Worm (Caenorhabditis elegans) whole organism, late embryonic: ENCODE data around the gene dpy-7.

Source experiments
- F13H6.1 ChIP-seq: sonication (generic microtip); optimal IDR thresholded peaks from 2 replicates; lab custom pipeline; 2016; ENCODE audit warnings: missing genetic modification characterization, missing compliant biosample characterization
- ets-4 ChIP-seq: sonication (generic microtip); optimal IDR thresholded peaks from 2 replicates; lab custom pipeline; 2016; ENCODE audit warnings: missing genetic modification characterization, missing compliant biosample characterization
- gmeb-2 ChIP-seq: sonication (generic microtip); optimal IDR thresholded peaks from 2 replicates; lab custom pipeline; 2016; ENCODE audit warnings: missing genetic modification characterization, inconsistent platforms, missing compliant biosample characterization
- nfya-1 ChIP-seq: sonication (generic microtip); optimal IDR thresholded peaks from 2 replicates; lab custom pipeline; 2017; ENCODE audit warnings: missing genetic modification characterization, mild to moderate bottlenecking, missing compliant biosample characterization, antibody characterized with exemption, moderate library complexity
- odd-2 ChIP-seq: sonication (generic microtip); optimal IDR thresholded peaks from 2 replicates; lab custom pipeline; 2017; ENCODE audit warnings: antibody characterized with exemption, mild to moderate bottlenecking, missing genetic modification characterization, missing compliant biosample characterization
- pax-1 ChIP-seq: fragments of 150-350 bp; optimal IDR thresholded peaks from 2 replicates; lab custom pipeline; 2014; ENCODE audit warnings: missing biosample characterization, missing genetic modification characterization
- unc-42 ChIP-seq: sonication (generic microtip); optimal IDR thresholded peaks from 2 replicates; lab custom pipeline; 2016; ENCODE audit warnings: missing genotype, missing genetic modification characterization, missing compliant biosample characterization

DNA sequence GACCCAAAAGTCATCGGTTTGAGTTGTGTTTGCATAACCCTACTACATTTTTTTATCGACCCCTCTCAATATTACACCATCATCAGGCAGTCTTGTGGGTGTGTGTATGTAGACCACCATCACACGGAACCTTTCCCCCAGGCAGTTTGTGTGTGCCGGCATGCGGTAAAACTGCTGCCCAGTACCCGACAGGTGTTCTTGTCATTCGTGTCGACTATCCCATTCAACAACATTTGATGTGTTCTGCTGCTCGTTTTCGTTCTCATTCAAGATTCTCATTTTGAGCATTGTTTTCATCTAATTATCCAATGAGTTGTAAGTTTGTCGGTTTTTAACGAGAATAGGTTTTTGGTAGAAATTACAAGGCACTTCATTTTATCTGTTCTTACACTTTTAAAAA lies 15.0 kb downstream of the dpy-7 start:
- TF ChIP-seq ets-4 (tag; lab: Kevin White, UChicago) (no peak), pax-1 (no peak), unc-42 (no peak), odd-2 (no peak), gmeb-2 (tag; lab: Kevin White, UChicago) (no peak), F13H6.1 (tag; lab: Kevin White, UChicago) (no peak), nfya-1 (tag; lab: Kevin White, UChicago) (no peak)
